Worm (Caenorhabditis elegans) whole organism, L4 larva: ENCODE measurements around the gene mpc-1.

Experiments used
- D1046.2 ChIP-seq: fragments of 200-800 bp; sonication (Bioruptor generic); IDR thresholded peaks from 2 replicates; pipeline ENCODE4 v1.3.6; 2022; ENCODE audit warnings: missing genetic modification characterization, missing compliant biosample characterization
- F44E2.7 ChIP-seq: fragments of 200-800 bp; sonication (Bioruptor generic); IDR thresholded peaks from 2 replicates; pipeline ENCODE4 v2.1.2; 2022; ENCODE audit warnings: missing genetic modification characterization, missing compliant biosample characterization
- F49E8.2 ChIP-seq: sonication (generic microtip); optimal IDR thresholded peaks from 2 replicates; lab custom pipeline; 2016; ENCODE audit warnings: missing compliant biosample characterization, mild to moderate bottlenecking, missing genetic modification characterization, borderline replicate concordance
- Y105C5A.15 ChIP-seq: fragments of 200-800 bp; sonication (Bioruptor generic); IDR thresholded peaks from 2 replicates; pipeline ENCODE4 v1.3.6; 2022; ENCODE audit warnings: missing genetic modification characterization, missing compliant biosample characterization
- Y48G9A.11 ChIP-seq: fragments of 200-800 bp; sonication (Bioruptor generic); IDR thresholded peaks from 2 replicates; pipeline ENCODE4 v1.3.6; 2022; ENCODE audit warnings: missing genetic modification reagents, missing genetic modification characterization, missing compliant biosample characterization
- Y5F2A.4 ChIP-seq: fragments of 200-800 bp; sonication (Bioruptor generic); optimal IDR thresholded peaks from 2 replicates; lab custom pipeline; 2018; ENCODE audit warnings: mild to moderate bottlenecking, missing genetic modification characterization, missing compliant biosample characterization
- ZK546.5 ChIP-seq, 2 experiments: sonication (generic microtip); optimal IDR thresholded peaks; 2 replicates each; lab custom pipeline; 2017; ENCODE audit warnings: missing biosample characterization in 2 of 2, missing genetic modification characterization in 2 of 2
- aha-1 ChIP-seq: fragments of 150-350 bp; peaks from one replicate; lab custom pipeline; 2014; ENCODE audit warnings: missing biosample characterization, missing genetic modification characterization
- ama-1 ChIP-seq: fragments of 150-350 bp; optimal IDR thresholded peaks from 2 replicates; lab custom pipeline; 2014; ENCODE audit warnings: inconsistent platforms, mixed read lengths
- arid-1 ChIP-seq: fragments of 200-800 bp; sonication (Bioruptor generic); conservative IDR thresholded peaks from 2 replicates; pipeline ENCODE4 v1.3.6; 2022; ENCODE audit warnings: missing genetic modification reagents, missing genetic modification characterization, missing compliant biosample characterization
- ceh-44 ChIP-seq: fragments of 200-800 bp; sonication (Bioruptor generic); IDR thresholded peaks from 2 replicates; pipeline ENCODE4 v1.3.6; 2022; ENCODE audit warnings: missing genetic modification reagents, missing genetic modification characterization, missing compliant biosample characterization
- dpl-1 ChIP-seq: fragments of 150-350 bp; optimal IDR thresholded peaks from 2 replicates; lab custom pipeline; 2014; ENCODE audit warnings: missing biosample characterization, missing genetic modification reagents, missing genetic modification characterization
- duxl-1 ChIP-seq: sonication (generic microtip); optimal IDR thresholded peaks from 2 replicates; lab custom pipeline; 2016; ENCODE audit warnings: mild to moderate bottlenecking, missing genetic modification characterization, moderate library complexity, missing compliant biosample characterization; ENCODE audit not compliant: poor library complexity
- egl-27 ChIP-seq: sonication (generic microtip); optimal IDR thresholded peaks from 3 replicates; lab custom pipeline; 2017; ENCODE audit warnings: missing biosample characterization, missing genetic modification reagents, missing genetic modification characterization
- fkh-10 ChIP-seq: fragments of 150-350 bp; optimal IDR thresholded peaks from 2 replicates; lab custom pipeline; 2014; ENCODE audit warnings: missing biosample characterization, missing genetic modification reagents, missing genetic modification characterization
- hmg-1.1 ChIP-seq: fragments of 200-800 bp; sonication (Bioruptor generic); IDR thresholded peaks from 2 replicates; pipeline ENCODE4 v1.3.6; 2022; ENCODE audit warnings: missing genetic modification reagents, missing genetic modification characterization, missing compliant biosample characterization
- lin-15B ChIP-seq: fragments of 150-350 bp; sonication (generic microtip); optimal IDR thresholded peaks from 3 replicates; lab custom pipeline; 2014; ENCODE audit warnings: missing biosample characterization, missing genetic modification characterization
- madf-5 ChIP-seq, 2 experiments: fragments of 200-800 bp; sonication (Bioruptor generic); IDR thresholded peaks; 2 replicates each; pipeline ENCODE4 v1.3.6; 2022; ENCODE audit warnings: missing compliant biosample characterization in 2 of 2, missing genetic modification characterization in 2 of 2
- mes-2 ChIP-seq: sonication (generic microtip); optimal IDR thresholded peaks from 2 replicates; lab custom pipeline; 2016; ENCODE audit warnings: missing genotype, mild to moderate bottlenecking, missing genetic modification characterization, missing compliant biosample characterization; ENCODE audit not compliant: poor library complexity, severe bottlenecking
- mxl-2 ChIP-seq: fragments of 200-800 bp; sonication (Bioruptor generic); conservative IDR thresholded peaks from 2 replicates; pipeline ENCODE4 v1.3.6; 2022; ENCODE audit warnings: missing genetic modification reagents, missing genetic modification characterization, missing compliant biosample characterization
- nhr-111 ChIP-seq: fragments of 200-800 bp; sonication (Bioruptor generic); optimal IDR thresholded peaks from 2 replicates; lab custom pipeline; 2018; ENCODE audit warnings: mild to moderate bottlenecking, missing genetic modification characterization, missing compliant biosample characterization
- nhr-237 ChIP-seq: sonication (generic microtip); optimal IDR thresholded peaks from 2 replicates; lab custom pipeline; 2017; ENCODE audit warnings: missing biosample characterization, missing genetic modification characterization
- pha-4 ChIP-seq, 2 experiments: fragments of 150-350 bp in 1 of 2; fragments of 200-800 bp in 1 of 2; sonication (Bioruptor generic) in 1 of 2; IDR thresholded peaks in 1 of 2; optimal IDR thresholded peaks in 1 of 2; 2 replicates each; pipeline versions ENCODE4 v1.3.6 to Lab custom; 2014 to 2022; ENCODE audit warnings: missing genetic modification characterization in 2 of 2, missing genetic modification reagents in 2 of 2, missing biosample characterization in 1 of 2, missing compliant biosample characterization in 1 of 2
- tra-1 ChIP-seq: fragments of 200-800 bp; sonication (Bioruptor generic); IDR thresholded peaks from 2 replicates; pipeline ENCODE4 v1.3.6; 2022; ENCODE audit warnings: missing genetic modification reagents, missing genetic modification characterization, missing compliant biosample characterization
- unc-130 ChIP-seq: sonication (generic microtip); optimal IDR thresholded peaks from 2 replicates; lab custom pipeline; 2016; ENCODE audit warnings: missing genetic modification reagents, missing genetic modification characterization, missing compliant biosample characterization
- unc-62 ChIP-seq, 3 experiments: fragments of 150-350 bp in 1 of 3; sonication (generic microtip); optimal IDR thresholded peaks in 2 of 3; peaks in 1 of 3; 1 replicate in 1 of 3; 2 replicates in 2 of 3; lab custom pipeline; 2014 to 2017; ENCODE audit warnings: missing biosample characterization in 3 of 3, missing genetic modification characterization in 3 of 3, missing genetic modification reagents in 3 of 3, missing genotype in 1 of 3
- vab-7 ChIP-seq: fragments of 200-800 bp; sonication (Bioruptor generic); IDR thresholded peaks from 2 replicates; pipeline ENCODE4 v1.3.6; 2022; ENCODE audit warnings: missing genetic modification reagents, missing genetic modification characterization, missing compliant biosample characterization
- zip-2 ChIP-seq: fragments of 150-350 bp; optimal IDR thresholded peaks from 2 replicates; lab custom pipeline; 2014; ENCODE audit warnings: missing biosample characterization, missing genetic modification characterization

mpc-1 gene

ce11 chrIII:4449893-4450579 is 36.8 kb downstream of the mpc-1 start, which contains the start of gene ceh-43 (continued):
- no peak for TF ChIP-seq ZK546.5 (tag; optimal IDR thresholded peaks at IDR 0.05; lab: Kevin White, UChicago)
- TF ChIP-seq Y5F2A.4 (GFP tag; lab: Kevin White, UChicago): peak; percentile 23
- no peak for TF ChIP-seq nhr-111
- no peak for TF ChIP-seq ceh-44 (GFP tag; lab: Robert Waterston, UW)
- TF ChIP-seq Y105C5A.15: no peak
- no peak for TF ChIP-seq Y48G9A.11
- no peak for TF ChIP-seq dpl-1 (GFP tag; lab: Kevin White, UChicago)
- TF ChIP-seq unc-130 (GFP tag; lab: Kevin White, UChicago): no peak
- TF ChIP-seq pha-4 (GFP tag; IDR thresholded peaks at IDR 0.05; lab: Robert Waterston, UW): peak; percentile 62; the same call in 1 of the 2 replicates
- no peak for TF ChIP-seq pha-4 (tag; optimal IDR thresholded peaks at IDR 0.05; lab: Kevin White, UChicago)
- TF ChIP-seq mes-2: peak; percentile 57
- no peak for TF ChIP-seq zip-2 (tag; lab: Kevin White, UChicago)
- TF ChIP-seq ama-1: no peak
- 0 out of 2 replicates have a peak, but pooled peaks have one; percentile 60 for TF ChIP-seq arid-1 (GFP tag; lab: Robert Waterston, UW)
- TF ChIP-seq fkh-10 (GFP tag; lab: Kevin White, UChicago): no peak
- peak; percentile 4 for TF ChIP-seq duxl-1 (tag; lab: Kevin White, UChicago)

DNA sequence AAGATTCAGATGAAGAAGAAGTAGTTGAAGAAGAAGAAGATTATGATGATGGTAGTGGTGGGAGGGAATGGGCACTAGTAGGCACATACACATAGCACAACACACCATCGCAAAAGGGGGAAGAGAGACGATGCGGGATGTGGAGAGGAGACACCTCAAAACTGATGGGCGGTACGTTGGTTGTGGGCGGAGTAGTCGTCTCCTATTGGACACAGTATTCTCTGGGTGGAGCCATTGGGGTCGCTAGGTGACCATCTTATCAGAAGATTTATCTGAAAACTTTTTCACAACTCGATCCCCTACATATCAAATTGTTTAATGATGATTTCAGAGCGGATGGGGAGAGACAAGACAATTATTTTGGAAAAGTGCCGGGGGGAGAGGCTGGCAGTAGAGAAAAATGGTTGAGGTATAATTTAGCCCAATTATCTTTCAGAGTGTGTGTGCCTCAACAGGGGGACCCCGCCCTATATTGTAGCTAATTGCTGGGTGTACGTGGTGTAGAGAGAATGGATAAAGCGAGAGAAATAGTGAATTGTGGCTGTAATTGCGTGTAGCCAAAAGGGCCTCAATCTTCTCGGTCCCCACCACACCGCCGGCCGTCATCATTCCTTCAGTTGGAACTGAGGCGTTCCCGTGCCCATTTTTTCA is 37.6 kb downstream of the mpc-1 start:
- TF ChIP-seq D1046.2 (GFP tag; lab: Robert Waterston, UW) (0 out of 2 replicates have a peak, but pooled peaks have one; percentile 18), F49E8.2 (tag; lab: Kevin White, UChicago) (no peak)

DNA sequence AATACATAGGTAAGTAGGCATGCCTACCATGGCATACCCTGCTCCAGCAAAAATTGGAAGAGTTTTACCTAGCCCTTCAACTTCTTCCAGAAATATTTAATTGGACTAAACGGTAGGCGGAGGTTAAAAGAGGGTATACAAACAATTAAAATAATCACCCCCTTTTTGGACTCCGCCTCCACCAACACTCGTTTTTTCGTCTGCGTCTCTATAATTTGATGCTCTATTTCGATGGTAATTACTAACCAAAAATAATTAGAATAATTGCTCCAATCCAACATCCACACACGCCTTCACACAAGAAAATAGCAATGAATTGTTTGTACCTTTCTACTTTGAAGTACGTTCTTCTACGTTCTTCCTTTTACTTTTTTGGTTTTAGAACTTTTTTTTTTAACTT is 39.5 kb downstream of the mpc-1 start:
- TF ChIP-seq aha-1 (tag; lab: Kevin White, UChicago) (peak; percentile 61), vab-7 (GFP tag; lab: Robert Waterston, UW) (no peak), nhr-237 (tag; lab: Kevin White, UChicago) (no peak)

DNA sequence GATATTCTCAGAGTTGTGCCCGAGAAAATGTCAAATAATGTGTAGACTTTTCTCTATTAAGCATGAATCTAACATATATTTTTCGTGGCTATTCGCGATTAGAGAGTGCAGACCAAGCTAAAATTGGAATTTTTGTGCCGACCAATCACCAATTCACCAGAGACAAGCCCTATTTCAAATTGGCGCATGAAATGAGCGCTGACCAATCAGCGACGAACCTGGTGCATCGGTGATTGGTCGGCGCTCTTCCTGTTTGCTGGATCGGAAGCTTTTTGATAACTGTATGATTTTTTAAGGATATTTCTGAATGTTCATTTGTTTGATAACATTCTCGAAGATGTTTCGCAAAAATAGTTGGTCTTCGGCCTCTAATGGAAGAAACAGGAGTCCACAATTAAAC is 40.0 kb downstream of the mpc-1 start:
- TF ChIP-seq mxl-2 (GFP tag; lab: Robert Waterston, UW): no peak
- TF ChIP-seq lin-15B (tag; lab: Kevin White, UChicago): no peak
- no peak for TF ChIP-seq hmg-1.1
- no peak for TF ChIP-seq egl-27
- TF ChIP-seq madf-5 (GFP tag; IDR thresholded peaks at IDR 0.05; lab: Robert Waterston, UW): 0 out of 4 replicates have a peak, but pooled peaks of 1 of the 2 experiments have one; percentile 47
- TF ChIP-seq, all 104 proteins: peak for 1

- TF ChIP-seq tra-1 (GFP tag; lab: Robert Waterston, UW) (no peak), unc-62 (GFP tag; optimal IDR thresholded peaks at IDR 0.05 in 1 of 2; lab: Kevin White, UChicago) (peak in 1 of 2 experiments; percentile 42), unc-62 (tag; optimal IDR thresholded peaks at IDR 0.05; lab: Kevin White, UChicago) (no peak)
Measured at ce11 chrIII:4453768-4454167, 40.5 kb downstream of the mpc-1 start.

DNA sequence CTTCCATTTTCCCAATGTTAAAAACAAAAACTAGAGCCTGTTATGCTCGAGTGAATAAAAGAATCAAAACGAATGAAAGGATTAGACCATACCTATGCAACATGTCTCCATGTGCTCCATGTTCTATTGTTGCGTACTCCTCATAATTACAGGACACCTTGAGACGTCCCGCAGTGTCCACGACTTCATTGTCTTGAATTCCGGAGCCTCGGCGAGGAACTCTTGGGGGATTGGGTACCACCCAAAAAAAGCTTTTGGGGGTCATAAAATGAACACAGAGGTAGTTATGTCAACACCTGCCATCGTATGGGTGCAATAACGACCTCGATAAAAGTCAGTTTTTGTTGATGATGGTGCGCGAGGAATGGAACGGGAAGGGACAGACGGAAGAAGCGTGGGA is 41.7 kb downstream of the mpc-1 start:
- TF ChIP-seq F44E2.7 (no peak), unc-62 (GFP tag; optimal IDR thresholded peaks at IDR 0.05 in 1 of 2; lab: Kevin White, UChicago) (peak in 1 of 2 experiments; percentile 13), unc-62 (tag; optimal IDR thresholded peaks at IDR 0.05; lab: Kevin White, UChicago) (no peak)
